Fruit fly (Drosophila melanogaster) whole organism, adult: ENCODE measurements around the gene CG12605.

ENCODE experiments used
- CG11617 ChIP-seq: fragments of 200-800 bp; sonication (Bioruptor generic); optimal IDR thresholded peaks from 2 replicates; lab custom pipeline; 2017; ENCODE audit warnings: mild to moderate bottlenecking, missing biosample characterization, missing genetic modification reagents, missing genetic modification characterization
- CG1620 ChIP-seq: fragments of 200-800 bp; sonication (Bioruptor generic); optimal IDR thresholded peaks from 2 replicates; lab custom pipeline; 2016; ENCODE audit warnings: missing biosample characterization, missing genetic modification characterization
- CG33017 ChIP-seq: fragments of 200-800 bp; sonication (Bioruptor generic); optimal IDR thresholded peaks from 2 replicates; lab custom pipeline; 2018; ENCODE audit warnings: missing biosample characterization, mild to moderate bottlenecking, missing genetic modification characterization, moderate library complexity
- bab1 ChIP-seq: fragments of 200-800 bp; sonication (Bioruptor generic); optimal IDR thresholded peaks from 3 replicates; lab custom pipeline; 2019; ENCODE audit warnings: missing biosample characterization, mild to moderate bottlenecking, missing genetic modification characterization, moderate library complexity
- kay ChIP-seq: fragments of 200-800 bp; sonication (Bioruptor generic); peaks from one replicate; lab custom pipeline; 2016; ENCODE audit warnings: missing biosample characterization, missing genetic modification characterization, borderline replicate concordance
- tj ChIP-seq: fragments of 200-800 bp; sonication (Bioruptor generic); optimal IDR thresholded peaks from 3 replicates; lab custom pipeline; 2017; ENCODE audit warnings: missing biosample characterization, mild to moderate bottlenecking, missing genetic modification characterization, moderate library complexity

dm6 chr3L:3937806-3938205 lies 26.8 kb downstream of the CG12605 start, which contains the start of gene CG10866:
- no peak for TF ChIP-seq kay (GFP tag; lab: Kevin White, UChicago)
- TF ChIP-seq CG1620 (GFP tag; lab: Kevin White, UChicago) = no peak
- TF ChIP-seq CG11617 = no peak
- TF ChIP-seq tj (GFP tag; lab: Kevin White, UChicago) = no peak
- TF ChIP-seq bab1 (GFP tag; lab: Kevin White, UChicago) = no peak
- TF ChIP-seq CG33017 (tag; lab: Kevin White, UChicago) = no peak
